Fruit fly (Drosophila melanogaster) whole organism, embryonic: ENCODE data around the gene AnxB9.

ENCODE experiments used
- CG10274 ChIP-seq: fragments of 200-800 bp; sonication (Bioruptor generic); optimal IDR thresholded peaks from 3 replicates; lab custom pipeline; 2017; ENCODE audit warnings: missing biosample characterization, mild to moderate bottlenecking, missing genetic modification characterization
- CG10366 ChIP-seq: fragments of 200-800 bp; sonication (Bioruptor generic); IDR thresholded peaks from 2 replicates; pipeline ENCODE4 v1.3.6; 2022; ENCODE audit warnings: missing biosample characterization, missing genetic modification characterization
- CG10654 ChIP-seq: fragments of 200-800 bp; sonication (Bioruptor generic); optimal IDR thresholded peaks from 2 replicates; lab custom pipeline; 2016; ENCODE audit warnings: missing biosample characterization, missing genetic modification characterization
- CG10959 ChIP-seq: fragments of 200-800 bp; sonication (Bioruptor generic); IDR thresholded peaks from 2 replicates; pipeline ENCODE4 v1.3.6; 2022; ENCODE audit warnings: missing biosample characterization, missing genetic modification characterization
- CG11398 ChIP-seq: fragments of 200-800 bp; sonication (Bioruptor generic); optimal IDR thresholded peaks from 2 replicates; lab custom pipeline; 2016; ENCODE audit warnings: missing biosample characterization, missing genetic modification characterization
- CG1233 ChIP-seq: fragments of 200-800 bp; sonication (Bioruptor generic); optimal IDR thresholded peaks from 4 replicates; lab custom pipeline; 2018; ENCODE audit warnings: missing biosample characterization, mild to moderate bottlenecking, missing genetic modification characterization
- CG13123 ChIP-seq: fragments of 200-800 bp; sonication (Bioruptor generic); optimal IDR thresholded peaks from 2 replicates; lab custom pipeline; 2016; ENCODE audit warnings: missing biosample characterization, missing genetic modification characterization
- CG16815 ChIP-seq: fragments of 200-800 bp; sonication (Bioruptor generic); optimal IDR thresholded peaks from 3 replicates; lab custom pipeline; 2017; ENCODE audit warnings: missing biosample characterization, mild to moderate bottlenecking, missing genetic modification characterization
- CG18011 ChIP-seq: fragments of 200-800 bp; sonication (Bioruptor generic); optimal IDR thresholded peaks from 2 replicates; lab custom pipeline; 2017; ENCODE audit warnings: missing biosample characterization, missing genetic modification characterization, mild to moderate bottlenecking, moderate library complexity, missing genotype
- CG2678 ChIP-seq: fragments of 200-800 bp; sonication (Bioruptor generic); optimal IDR thresholded peaks from 3 replicates; lab custom pipeline; 2019; ENCODE audit warnings: missing biosample characterization, mild to moderate bottlenecking, missing genetic modification characterization, moderate library complexity
- CG30403 ChIP-seq: fragments of 200-800 bp; sonication (Bioruptor generic); optimal IDR thresholded peaks from 3 replicates; lab custom pipeline; 2016; ENCODE audit warnings: missing biosample characterization, missing genetic modification characterization
- CG3281 ChIP-seq: fragments of 200-800 bp; sonication (Bioruptor generic); optimal IDR thresholded peaks from 3 replicates; lab custom pipeline; 2017; ENCODE audit warnings: missing biosample characterization, mild to moderate bottlenecking, missing genetic modification characterization
- CG3838 ChIP-seq: fragments of 200-800 bp; sonication (Bioruptor generic); optimal IDR thresholded peaks from 3 replicates; lab custom pipeline; 2016; ENCODE audit warnings: missing biosample characterization, missing genetic modification characterization
- CG3847 ChIP-seq: fragments of 200-800 bp; sonication (Bioruptor generic); IDR thresholded peaks from 2 replicates; pipeline ENCODE4 v1.3.6; 2022; ENCODE audit warnings: missing biosample characterization, missing genetic modification characterization
- CG42726 ChIP-seq: fragments of 200-800 bp; sonication (Bioruptor generic); IDR thresholded peaks from 2 replicates; pipeline ENCODE4 v1.3.6; 2022; ENCODE audit warnings: missing biosample characterization, missing genetic modification characterization; ENCODE audit not compliant: partially characterized antibody
- CG4404 ChIP-seq: fragments of 200-800 bp; sonication (Bioruptor generic); IDR thresholded peaks from 2 replicates; pipeline ENCODE4 v1.3.6; 2022; ENCODE audit warnings: missing biosample characterization, missing genetic modification characterization
- CG4707 ChIP-seq: fragments of 200-800 bp; sonication (Bioruptor generic); optimal IDR thresholded peaks from 2 replicates; lab custom pipeline; 2018; ENCODE audit warnings: missing biosample characterization, mild to moderate bottlenecking, missing genetic modification characterization, moderate library complexity
- CG6765 ChIP-seq: fragments of 200-800 bp; sonication (Bioruptor generic); optimal IDR thresholded peaks from 3 replicates; lab custom pipeline; 2017; ENCODE audit warnings: missing biosample characterization, mild to moderate bottlenecking, missing genetic modification characterization
- CG7786 ChIP-seq: fragments of 200-800 bp; sonication (Bioruptor generic); optimal IDR thresholded peaks from 2 replicates; lab custom pipeline; 2016; ENCODE audit warnings: missing biosample characterization, missing genetic modification characterization
- CG7839 ChIP-seq: fragments of 200-800 bp; sonication (Bioruptor generic); optimal IDR thresholded peaks from 3 replicates; lab custom pipeline; 2018; ENCODE audit warnings: missing biosample characterization, mild to moderate bottlenecking, missing genetic modification characterization, moderate library complexity
- CG8281 ChIP-seq: fragments of 200-800 bp; sonication (Bioruptor generic); optimal IDR thresholded peaks from 2 replicates; lab custom pipeline; 2018; ENCODE audit warnings: missing biosample characterization, mild to moderate bottlenecking, missing genetic modification characterization, moderate library complexity
- CG8924 ChIP-seq: fragments of 200-800 bp; optimal IDR thresholded peaks from 3 replicates; lab custom pipeline; 2019; ENCODE audit warnings: missing biosample characterization, mild to moderate bottlenecking, missing genetic modification characterization, moderate library complexity
- Deaf1 ChIP-seq: fragments of 200-800 bp; optimal IDR thresholded peaks from 3 replicates; lab custom pipeline; 2019; ENCODE audit warnings: missing biosample characterization, mild to moderate bottlenecking, missing genetic modification characterization, moderate library complexity
- Dip3 ChIP-seq: fragments of 200-800 bp; sonication (Bioruptor generic); optimal IDR thresholded peaks from 3 replicates; lab custom pipeline; 2016; ENCODE audit warnings: missing biosample characterization, missing genetic modification characterization
- E2f2 ChIP-seq: fragments of 200-800 bp; sonication (Bioruptor generic); IDR thresholded peaks from 2 replicates; pipeline ENCODE4 v1.3.6; 2022; ENCODE audit warnings: missing biosample characterization, missing genetic modification characterization
- Hr51 ChIP-seq, 2 experiments: fragments of 200-800 bp; sonication (Bioruptor generic); optimal IDR thresholded peaks; 2 replicates in 1 of 2; 3 replicates in 1 of 2; lab custom pipeline; 2016 to 2018; ENCODE audit warnings: missing biosample characterization in 2 of 2, missing genetic modification characterization in 2 of 2, mild to moderate bottlenecking in 1 of 2, moderate library complexity in 1 of 2
- Sry-β ChIP-seq: fragments of 200-800 bp; sonication (Bioruptor generic); optimal IDR thresholded peaks from 2 replicates; lab custom pipeline; 2018; ENCODE audit warnings: missing biosample characterization, mild to moderate bottlenecking, missing genetic modification characterization, moderate library complexity
- Ssrp ChIP-seq: fragments of 200-800 bp; sonication (Bioruptor generic); optimal IDR thresholded peaks from 2 replicates; lab custom pipeline; 2018; ENCODE audit warnings: missing biosample characterization, mild to moderate bottlenecking, missing genetic modification characterization, moderate library complexity
- Trl ChIP-seq, 3 experiments: fragments of >200 bp in 2 of 3; fragments of 200-800 bp in 1 of 3; sonication (Bioruptor generic) in 1 of 3; optimal IDR thresholded peaks; 2 replicates in 1 of 3; 3 replicates in 2 of 3; lab custom pipeline; 2016 to 2017; ENCODE audit warnings: missing biosample characterization in 1 of 3, missing genetic modification characterization in 1 of 3
- Xrp1 ChIP-seq: fragments of 200-800 bp; sonication (Bioruptor generic); IDR thresholded peaks from 2 replicates; pipeline ENCODE4 v1.3.6; 2022; ENCODE audit warnings: missing biosample characterization, missing genetic modification characterization
- aop ChIP-seq: fragments of 200-800 bp; sonication (Bioruptor generic); IDR thresholded peaks from 2 replicates; pipeline ENCODE4 v1.3.6; 2022; ENCODE audit warnings: missing biosample characterization, missing genetic modification characterization
- bowl ChIP-seq: fragments of 200-800 bp; sonication (Bioruptor generic); IDR thresholded peaks from 2 replicates; pipeline ENCODE4 v1.3.6; 2022; ENCODE audit warnings: missing biosample characterization, missing genetic modification characterization
- chn ChIP-seq: fragments of 200-800 bp; sonication (Bioruptor generic); optimal IDR thresholded peaks from 2 replicates; lab custom pipeline; 2016; ENCODE audit warnings: missing biosample characterization, missing genetic modification characterization
- disco-r ChIP-seq: fragments of 200-800 bp; sonication (Bioruptor generic); optimal IDR thresholded peaks from 2 replicates; lab custom pipeline; 2016; ENCODE audit warnings: missing biosample characterization, missing genetic modification characterization
- ems ChIP-seq: fragments of 200-800 bp; sonication (Bioruptor generic); optimal IDR thresholded peaks from 3 replicates; lab custom pipeline; 2016; ENCODE audit warnings: missing biosample characterization, missing genetic modification characterization
- fu2 ChIP-seq: fragments of 200-800 bp; sonication (Bioruptor generic); optimal IDR thresholded peaks from 2 replicates; lab custom pipeline; 2016; ENCODE audit warnings: missing biosample characterization, missing genetic modification characterization
- gcm ChIP-seq: fragments of 200-800 bp; sonication (Bioruptor generic); optimal IDR thresholded peaks from 2 replicates; lab custom pipeline; 2019; ENCODE audit warnings: missing biosample characterization, mild to moderate bottlenecking, missing genetic modification characterization, moderate library complexity
- hth ChIP-seq: fragments of >200 bp; optimal IDR thresholded peaks from 2 replicates; lab custom pipeline; 2017; ENCODE audit warnings: inconsistent platforms
- ind ChIP-seq: fragments of 200-800 bp; sonication (Bioruptor generic); optimal IDR thresholded peaks from 3 replicates; lab custom pipeline; 2016; ENCODE audit warnings: missing biosample characterization, missing genetic modification characterization
- jing ChIP-seq: fragments of 200-800 bp; sonication (Bioruptor generic); optimal IDR thresholded peaks from 2 replicates; lab custom pipeline; 2018; ENCODE audit warnings: missing biosample characterization, mild to moderate bottlenecking, missing genetic modification characterization
- jumu ChIP-seq: fragments of 200-800 bp; sonication (Bioruptor generic); optimal IDR thresholded peaks from 3 replicates; lab custom pipeline; 2016; ENCODE audit warnings: missing biosample characterization, missing genetic modification characterization
- kni ChIP-seq: fragments of 200-800 bp; sonication (Bioruptor generic); optimal IDR thresholded peaks from 3 replicates; lab custom pipeline; 2017; ENCODE audit warnings: mild to moderate bottlenecking, missing biosample characterization, missing genetic modification reagents, missing genetic modification characterization
- lab ChIP-seq: fragments of 200-800 bp; sonication (Bioruptor generic); optimal IDR thresholded peaks from 3 replicates; lab custom pipeline; 2017; ENCODE audit warnings: missing biosample characterization, missing genetic modification characterization, mild to moderate bottlenecking, moderate library complexity, missing genetic modification reagents
- lmd ChIP-seq: fragments of 200-800 bp; sonication (Bioruptor generic); IDR thresholded peaks from 2 replicates; pipeline ENCODE4 v1.3.6; 2022; ENCODE audit warnings: missing biosample characterization, missing genetic modification characterization
- mirr ChIP-seq: fragments of 200-800 bp; sonication (Bioruptor generic); optimal IDR thresholded peaks from 3 replicates; lab custom pipeline; 2018; ENCODE audit warnings: missing biosample characterization, mild to moderate bottlenecking, missing genetic modification characterization
- slou ChIP-seq: fragments of 200-800 bp; sonication (Bioruptor generic); optimal IDR thresholded peaks from 3 replicates; lab custom pipeline; 2016; ENCODE audit warnings: missing biosample characterization, missing genetic modification characterization
- ssp ChIP-seq: fragments of 200-800 bp; sonication (Bioruptor generic); IDR thresholded peaks from 2 replicates; pipeline ENCODE4 v1.3.6; 2022; ENCODE audit warnings: missing biosample characterization, missing genetic modification characterization
- sug ChIP-seq: fragments of 200-800 bp; optimal IDR thresholded peaks from 2 replicates; lab custom pipeline; 2019; ENCODE audit warnings: missing biosample characterization, mild to moderate bottlenecking, missing genetic modification characterization, moderate library complexity
- ttk ChIP-seq: fragments of 200-800 bp; sonication (Bioruptor generic); IDR thresholded peaks from 2 replicates; pipeline ENCODE4 v2.1.2; 2022; ENCODE audit warnings: missing biosample characterization, missing genetic modification characterization

AnxB9 gene

DNA sequence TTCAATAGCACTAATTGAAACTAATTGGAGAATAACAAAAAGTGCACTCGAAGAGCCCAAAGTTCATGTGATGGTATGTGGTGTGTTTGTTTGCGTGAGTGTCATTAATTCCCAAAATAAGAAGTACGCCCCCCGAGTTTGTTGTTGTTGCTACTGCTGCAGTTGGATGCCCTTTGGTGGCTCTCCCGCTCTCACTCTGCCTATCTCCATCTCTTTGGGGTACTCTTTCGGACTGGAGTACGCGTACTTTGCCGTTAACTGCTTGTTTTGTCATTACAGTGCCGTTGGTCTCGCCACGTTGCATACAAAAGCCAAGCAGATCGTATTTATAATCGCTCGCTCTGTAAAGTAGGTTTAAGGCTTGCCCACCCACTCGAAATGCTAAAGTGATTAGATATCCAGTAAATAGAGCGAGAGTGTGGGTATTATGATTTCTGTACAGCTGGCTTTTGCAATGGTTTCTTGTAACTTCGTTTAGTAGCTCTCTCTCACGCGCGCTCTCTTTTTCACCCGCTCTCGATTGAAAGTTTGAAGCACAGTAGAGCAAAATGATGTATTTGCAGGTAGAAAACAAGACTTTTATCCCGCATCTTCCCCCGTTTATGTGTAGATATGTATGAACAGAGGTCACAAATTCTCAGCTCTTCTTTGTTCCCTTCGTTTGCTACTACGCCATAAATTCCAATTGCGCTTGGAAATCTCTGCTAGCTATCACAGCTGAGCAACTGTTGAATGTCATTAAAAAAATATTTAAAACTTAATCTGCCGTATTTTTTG lies 47.1 kb downstream of the AnxB9 start (continued):
- peak; percentile 51 for TF ChIP-seq CG7839 (tag; lab: Kevin White, UChicago)
- no peak for TF ChIP-seq jing (GFP tag; lab: Kevin White, UChicago)
- peak; percentile 51; the same call in 1 of the 2 replicates for TF ChIP-seq bowl (GFP tag; lab: Robert Waterston, UW)
- 0 out of 2 replicates have a peak, but pooled peaks have one; percentile 24 for TF ChIP-seq CG42726 (GFP tag; lab: Robert Waterston, UW)
- no peak for TF ChIP-seq CG10654 (GFP tag; lab: Kevin White, UChicago)
- peak in 1 of 2 experiments; percentile 72 for TF ChIP-seq Hr51 (GFP tag; optimal IDR thresholded peaks at IDR 0.05; lab: Kevin White, UChicago)
- TF ChIP-seq hth, result no peak
- peak; percentile 11 for TF ChIP-seq CG6765 (GFP tag; lab: Kevin White, UChicago)
- peak; percentile 45 for TF ChIP-seq CG1233
- peak; percentile 23 for TF ChIP-seq CG30403 (GFP tag; lab: Kevin White, UChicago)
- no peak for TF ChIP-seq Sry-β
- peak; percentile 26 for TF ChIP-seq CG3281 (GFP tag; lab: Kevin White, UChicago)
- no peak for TF ChIP-seq CG18011 (GFP tag; lab: Kevin White, UChicago)
- TF ChIP-seq sug, result peak; percentile 14
- peak; percentile 11 for TF ChIP-seq CG10274 (GFP tag; lab: Kevin White, UChicago)
- TF ChIP-seq kni (GFP tag; lab: Kevin White, UChicago), result peak; percentile 73
- TF ChIP-seq jumu, result no peak
- peak; percentile 7 for TF ChIP-seq Xrp1
- peak; percentile 5 for TF ChIP-seq CG8924
- TF ChIP-seq CG3838 (GFP tag; lab: Kevin White, UChicago), result no peak
- no peak for TF ChIP-seq Deaf1
- TF ChIP-seq ind (GFP tag; lab: Kevin White, UChicago), result peak; percentile 36
- no peak for TF ChIP-seq CG16815 (GFP tag; lab: Kevin White, UChicago)
- peak; percentile 55 for TF ChIP-seq gcm (GFP tag; lab: Kevin White, UChicago)
- no peak for TF ChIP-seq CG13123 (GFP tag; lab: Kevin White, UChicago)
- peak; percentile 53 for TF ChIP-seq lab
- TF ChIP-seq Dip3 (GFP tag; lab: Kevin White, UChicago), result peak; percentile 17
- no peak for TF ChIP-seq fu2 (GFP tag; lab: Kevin White, UChicago)
- no peak; the same call in 1 of the 2 replicates for TF ChIP-seq CG3847
- no peak for TF ChIP-seq CG4404 (GFP tag; lab: Robert Waterston, UW)
- no peak for TF ChIP-seq ssp (GFP tag; lab: Robert Waterston, UW)
- no peak for TF ChIP-seq disco-r (GFP tag; lab: Kevin White, UChicago)
- TF ChIP-seq ems (GFP tag; lab: Kevin White, UChicago), result peak; percentile 36
- TF ChIP-seq E2f2, result no peak; the same call in 1 of the 2 replicates
- TF ChIP-seq Trl (optimal IDR thresholded peaks at IDR 0.05; lab: Kevin White, UChicago), result peak; percentile 75
- no peak for TF ChIP-seq Trl (GFP tag; optimal IDR thresholded peaks at IDR 0.05; lab: Kevin White, UChicago)
- peak; percentile 63 for TF ChIP-seq CG2678 (tag; lab: Kevin White, UChicago)
- TF ChIP-seq CG8281, result peak; percentile 10
- peak; percentile 19 for TF ChIP-seq Ssrp (tag; lab: Kevin White, UChicago)
- no peak for TF ChIP-seq slou
- TF ChIP-seq CG10366 (GFP tag; lab: Robert Waterston, UW), result peak; percentile 15; the same call in 1 of the 2 replicates
- peak; percentile 91 for TF ChIP-seq CG4707 (GFP tag; lab: Kevin White, UChicago)
- TF ChIP-seq CG7786 (GFP tag; lab: Kevin White, UChicago), result peak; percentile 23
- TF ChIP-seq mirr (GFP tag; lab: Kevin White, UChicago), result peak; percentile 18
- 0 out of 2 replicates have a peak, but pooled peaks have one; percentile 10 for TF ChIP-seq ttk
- peak; percentile 19 for TF ChIP-seq chn (GFP tag; lab: Kevin White, UChicago)
- TF ChIP-seq aop, result no peak
- TF ChIP-seq CG11398 (GFP tag; lab: Kevin White, UChicago), result no peak
- peak; percentile 26; the same call in 1 of the 2 replicates for TF ChIP-seq lmd (GFP tag; lab: Robert Waterston, UW)
- no peak for TF ChIP-seq CG10959 (GFP tag; lab: Robert Waterston, UW)
